Worm (Caenorhabditis elegans) whole organism, late embryonic: ENCODE data around the gene K08D9.4.

Source experiments
- C38D4.7 ChIP-seq: fragments of 200-800 bp; sonication (Bioruptor generic); optimal IDR thresholded peaks from 2 replicates; lab custom pipeline; 2018; ENCODE audit warnings: mild to moderate bottlenecking, missing genetic modification characterization, moderate library complexity, missing compliant biosample characterization
- T23F11.4 ChIP-seq: fragments of 200-800 bp; sonication (Bioruptor generic); optimal IDR thresholded peaks from 2 replicates; lab custom pipeline; 2018; ENCODE audit warnings: mild to moderate bottlenecking, missing genetic modification characterization, missing compliant biosample characterization
- ama-1 ChIP-seq: fragments of 150-350 bp; optimal IDR thresholded peaks from 2 replicates; lab custom pipeline; 2014
- ceh-6 ChIP-seq: fragments of 200-800 bp; sonication (Bioruptor generic); optimal IDR thresholded peaks from 2 replicates; lab custom pipeline; 2018; ENCODE audit warnings: mild to moderate bottlenecking, missing genetic modification characterization, missing compliant biosample characterization
- dmd-4 ChIP-seq: sonication (generic microtip); optimal IDR thresholded peaks from 2 replicates; lab custom pipeline; 2016; ENCODE audit warnings: borderline replicate concordance, missing genetic modification characterization, missing compliant biosample characterization
- fkh-10 ChIP-seq: fragments of 150-350 bp; optimal IDR thresholded peaks from 2 replicates; lab custom pipeline; 2014; ENCODE audit warnings: missing biosample characterization, missing genetic modification reagents, missing genetic modification characterization
- hlh-13 ChIP-seq: fragments of 200-800 bp; sonication (Bioruptor generic); optimal IDR thresholded peaks from 2 replicates; lab custom pipeline; 2018; ENCODE audit warnings: mild to moderate bottlenecking, missing genetic modification characterization, missing compliant biosample characterization
- mec-3 ChIP-seq: sonication (generic microtip); optimal IDR thresholded peaks from 2 replicates; lab custom pipeline; 2016; ENCODE audit warnings: borderline replicate concordance, missing genetic modification characterization, missing compliant biosample characterization
- nfya-1 ChIP-seq: sonication (generic microtip); optimal IDR thresholded peaks from 2 replicates; lab custom pipeline; 2017; ENCODE audit warnings: missing genetic modification characterization, mild to moderate bottlenecking, missing compliant biosample characterization, antibody characterized with exemption, moderate library complexity
- nhr-11 ChIP-seq: fragments of 150-350 bp; optimal IDR thresholded peaks from 2 replicates; lab custom pipeline; 2014; ENCODE audit warnings: missing biosample characterization, missing genetic modification characterization
- npax-4 ChIP-seq: sonication (generic microtip); optimal IDR thresholded peaks from 2 replicates; lab custom pipeline; 2016; ENCODE audit warnings: missing genetic modification characterization, missing compliant biosample characterization
- sox-2 ChIP-seq: fragments of 200-800 bp; sonication (Bioruptor generic); IDR thresholded peaks from 2 replicates; pipeline ENCODE4 v1.3.6; 2022; ENCODE audit warnings: missing genetic modification reagents, missing genetic modification characterization, missing compliant biosample characterization
- tbx-2 ChIP-seq: sonication (generic microtip); optimal IDR thresholded peaks from 2 replicates; lab custom pipeline; 2016; ENCODE audit warnings: missing genetic modification characterization, missing compliant biosample characterization
- unc-42 ChIP-seq: sonication (generic microtip); optimal IDR thresholded peaks from 2 replicates; lab custom pipeline; 2016; ENCODE audit warnings: missing genotype, missing genetic modification characterization, missing compliant biosample characterization

- no peak for TF ChIP-seq T23F11.4 (GFP tag; lab: Kevin White, UChicago)
- no peak for TF ChIP-seq tbx-2 (tag; lab: Kevin White, UChicago)
- TF ChIP-seq ama-1 (lab: Kevin White, UChicago), result no peak
- no peak for TF ChIP-seq nhr-11
- no peak for TF ChIP-seq unc-42 (tag; lab: Kevin White, UChicago)
- TF ChIP-seq fkh-10 (GFP tag; lab: Kevin White, UChicago), result no peak
- TF ChIP-seq mec-3 (tag; lab: Kevin White, UChicago), result no peak
- no peak for TF ChIP-seq hlh-13 (GFP tag; lab: Kevin White, UChicago)
- no peak for TF ChIP-seq sox-2 (GFP tag; lab: Robert Waterston, UW)
- no peak for TF ChIP-seq C38D4.7 (GFP tag; lab: Kevin White, UChicago)
- TF ChIP-seq dmd-4 (tag; lab: Kevin White, UChicago), result no peak
- no peak for TF ChIP-seq ceh-6
- no peak for TF ChIP-seq nfya-1 (tag; lab: Kevin White, UChicago)
- no peak for TF ChIP-seq npax-4 (tag; lab: Kevin White, UChicago)
Measured at ce11 chrV:3156786-3157185, 43.4 kb downstream of the K08D9.4 start, which contains the start of gene exh-1.
